Worm (Caenorhabditis elegans) whole organism, early embryonic: ENCODE results near the gene crn-3.

Experiments used
- ets-7 ChIP-seq: sonication (generic microtip); optimal IDR thresholded peaks from 2 replicates; lab custom pipeline; 2016; ENCODE audit warnings: missing genotype, missing genetic modification characterization, missing compliant biosample characterization
- sea-1 ChIP-seq: fragments of 200-800 bp; sonication (Bioruptor generic); conservative IDR thresholded peaks from 2 replicates; pipeline ENCODE4 v1.3.6; 2022; ENCODE audit warnings: missing genetic modification characterization, missing compliant biosample characterization
- tbx-37 ChIP-seq: fragments of 200-800 bp; sonication (Bioruptor generic); conservative IDR thresholded peaks from 2 replicates; pipeline ENCODE4 v1.3.6; 2022; ENCODE audit warnings: missing genetic modification reagents, missing genetic modification characterization, missing compliant biosample characterization

DNA sequence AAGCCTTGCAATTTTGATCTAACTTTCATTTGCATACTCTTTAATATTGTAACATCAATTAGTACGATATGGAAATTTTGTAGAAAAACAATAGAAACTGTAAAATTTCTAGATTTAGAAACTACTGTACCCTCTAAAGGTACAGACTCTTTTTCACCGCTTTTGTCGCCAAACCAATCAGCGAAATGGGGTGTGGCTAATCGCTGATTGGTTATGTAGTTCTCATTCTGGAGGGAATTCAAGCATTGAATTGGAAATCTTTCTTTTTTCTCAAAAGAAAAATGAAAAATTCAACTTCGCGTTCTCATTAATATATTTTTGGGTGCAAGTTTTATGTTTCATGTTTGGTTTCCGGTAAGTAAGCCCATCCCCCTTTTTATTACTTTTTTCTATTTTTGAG lies 15.7 kb downstream of the crn-3 start:
- TF ChIP-seq sea-1 (GFP tag; lab: Robert Waterston, UW) (no peak), tbx-37 (GFP tag; lab: Robert Waterston, UW) (no peak), ets-7 (no peak)
